Worm (Caenorhabditis elegans): ENCODE measurements around the gene T04C9.1.

The T04C9.1 gene

ce11 chrIII:5980274-5980918 is 12.6 kb upstream of the T04C9.1 start:
- TF ChIP-seq ctbp-1 (GFP tag; IDR thresholded peaks at IDR 0.05) (no peak), daf-16 (GFP tag; optimal IDR thresholded peaks at IDR 0.05) (no peak), daf-16 (tag; optimal IDR thresholded peaks at IDR 0.05) (peak; percentile 64), nhr-28 (tag; optimal IDR thresholded peaks at IDR 0.05) (peak; percentile 12), ceh-82 (tag; optimal IDR thresholded peaks at IDR 0.05) (no peak), mes-2 (tag; optimal IDR thresholded peaks at IDR 0.05; ENCODE audit: poor library complexity, severe bottlenecking) (peak; percentile 36), tag-97 (GFP tag; IDR thresholded peaks at IDR 0.05) (no peak), lin-13 (GFP tag; optimal IDR thresholded peaks at IDR 0.05) (no peak), nhr-6 (tag; optimal IDR thresholded peaks at IDR 0.05) (peak; percentile 37), hlh-11 (tag; optimal IDR thresholded peaks at IDR 0.05) (peak; percentile 32), ceh-20 (GFP tag; IDR thresholded peaks at IDR 0.05) (no peak), unc-62 (GFP tag; optimal IDR thresholded peaks at IDR 0.05 in 1 of 2) (peak in 1 of 2 experiments; percentile 58), unc-62 (tag; optimal IDR thresholded peaks at IDR 0.05) (no peak), set-16 (GFP tag; IDR thresholded peaks at IDR 0.05) (no peak), dve-1 (tag; optimal IDR thresholded peaks at IDR 0.05; ENCODE audit: insufficient read depth) (peak; percentile 55), zfp-3 (GFP tag; conservative IDR thresholded peaks at IDR 0.05) (no peak)

- TF ChIP-seq tra-1 (GFP tag; IDR thresholded peaks at IDR 0.05) (no peak), dpl-1 (GFP tag; optimal IDR thresholded peaks at IDR 0.05) (no peak), F37D6.2 (tag; optimal IDR thresholded peaks at IDR 0.05) (no peak), php-3 (GFP tag; IDR thresholded peaks at IDR 0.05) (0 out of 2 replicates have a peak, but pooled peaks have one; percentile 34), daf-16 (GFP tag; optimal IDR thresholded peaks at IDR 0.05) (no peak), daf-16 (tag; optimal IDR thresholded peaks at IDR 0.05) (peak; percentile 84), madf-5 (GFP tag; IDR thresholded peaks at IDR 0.05) (no peak), pqm-1 (tag; optimal IDR thresholded peaks at IDR 0.05) (peak; percentile 97), dve-1 (tag; optimal IDR thresholded peaks at IDR 0.05; ENCODE audit: insufficient read depth) (peak; percentile 35), dmd-6 (GFP tag; IDR thresholded peaks at IDR 0.05) (peak; percentile 45), nhr-28 (tag; optimal IDR thresholded peaks at IDR 0.05) (peak; percentile 77), nhr-76 (tag; optimal IDR thresholded peaks at IDR 0.05) (no peak), hlh-11 (tag; optimal IDR thresholded peaks at IDR 0.05) (peak; percentile 84), ztf-11 (tag; optimal IDR thresholded peaks at IDR 0.05) (no peak), tag-97 (GFP tag; IDR thresholded peaks at IDR 0.05) (no peak), nhr-41 (GFP tag; IDR thresholded peaks at IDR 0.05) (peak; percentile 56; the same call in 1 of the 2 replicates)
These were observed 11.6 kb upstream of the T04C9.1 start for ce11 chrIII:5981407-5981806.

ce11 chrIII:5982026-5982425 is 11.0 kb upstream of the T04C9.1 start, which contains the start of gene frm-2:
frm-2 (minus strand) TSS chrIII:5982126.
- TF ChIP-seq lin-1 (GFP tag; IDR thresholded peaks at IDR 0.05) (no peak), ZK337.2 (GFP tag; IDR thresholded peaks at IDR 0.05) (no peak), saeg-2 (GFP tag; IDR thresholded peaks at IDR 0.05) (no peak), fos-1 (tag; optimal IDR thresholded peaks at IDR 0.05) (no peak), nhr-28 (tag; optimal IDR thresholded peaks at IDR 0.05) (no peak), duxl-1 (tag; optimal IDR thresholded peaks at IDR 0.05; ENCODE audit: poor library complexity) (no peak), ceh-20 (GFP tag; IDR thresholded peaks at IDR 0.05) (no peak), hlh-30 (tag; optimal IDR thresholded peaks at IDR 0.05; ENCODE audit: insufficient read depth) (no peak), hmg-1.1 (GFP tag; IDR thresholded peaks at IDR 0.05) (no peak), F44E2.7 (GFP tag; IDR thresholded peaks at IDR 0.05) (no peak), F10B5.3 (tag; optimal IDR thresholded peaks at IDR 0.05) (no peak)

All from whole organism, L4 larva.